Fruit fly (Drosophila melanogaster) whole organism, embryonic: ENCODE results near the gene CG12990.

Experiments
- B-H2 ChIP-seq: fragments of 200-800 bp; sonication (Bioruptor generic); optimal IDR thresholded peaks from 2 replicates; lab custom pipeline; 2018; ENCODE audit warnings: missing biosample characterization, mild to moderate bottlenecking, missing genetic modification characterization
- CG1024 ChIP-seq: fragments of 200-800 bp; sonication (Bioruptor generic); IDR thresholded peaks from 2 replicates; pipeline ENCODE4 v1.3.6; 2022; ENCODE audit warnings: missing biosample characterization, missing genetic modification characterization
- CG10321 ChIP-seq: fragments of 200-800 bp; sonication (Bioruptor generic); IDR thresholded peaks from 2 replicates; pipeline ENCODE4 v1.3.6; 2022; ENCODE audit warnings: missing biosample characterization, missing genetic modification characterization
- CG10979 ChIP-seq: fragments of 200-800 bp; sonication (Bioruptor generic); optimal IDR thresholded peaks from 2 replicates; lab custom pipeline; 2018; ENCODE audit warnings: missing biosample characterization, mild to moderate bottlenecking, missing genetic modification characterization, moderate library complexity
- CG11696 ChIP-seq: fragments of 200-800 bp; sonication (Bioruptor generic); IDR thresholded peaks from 2 replicates; pipeline ENCODE4 v1.3.6; 2022; ENCODE audit warnings: missing biosample characterization, missing genetic modification characterization
- CG12236 ChIP-seq: fragments of 200-800 bp; sonication (Bioruptor generic); optimal IDR thresholded peaks from 2 replicates; lab custom pipeline; 2016; ENCODE audit warnings: missing biosample characterization, missing genetic modification characterization
- CG13287 ChIP-seq: fragments of 200-800 bp; sonication (Bioruptor generic); IDR thresholded peaks from 2 replicates; pipeline ENCODE4 v1.3.6; 2022; ENCODE audit warnings: missing biosample characterization, missing genetic modification characterization; ENCODE audit not compliant: partially characterized antibody
- CG15073 ChIP-seq: fragments of 200-800 bp; sonication (Bioruptor generic); optimal IDR thresholded peaks from 2 replicates; lab custom pipeline; 2016; ENCODE audit warnings: missing biosample characterization, missing genetic modification characterization
- CG17568 ChIP-seq: fragments of 200-800 bp; sonication (Bioruptor generic); optimal IDR thresholded peaks from 2 replicates; lab custom pipeline; 2018; ENCODE audit warnings: missing biosample characterization, mild to moderate bottlenecking, missing genetic modification characterization, moderate library complexity
- CG2129 ChIP-seq: fragments of 200-800 bp; sonication (Bioruptor generic); IDR thresholded peaks from 2 replicates; pipeline ENCODE4 v1.3.6; 2022; ENCODE audit warnings: missing biosample characterization, missing genetic modification characterization; ENCODE audit not compliant: partially characterized antibody
- CG31224 ChIP-seq: fragments of 200-800 bp; sonication (Bioruptor generic); IDR thresholded peaks from 2 replicates; pipeline ENCODE4 v1.3.6; 2022; ENCODE audit warnings: missing biosample characterization, missing genetic modification characterization
- CG32532 ChIP-seq: fragments of 200-800 bp; sonication (Bioruptor generic); IDR thresholded peaks from 2 replicates; pipeline ENCODE4 v1.3.6; 2022; ENCODE audit warnings: missing biosample characterization, missing genetic modification characterization
- CG6689 ChIP-seq: fragments of 200-800 bp; sonication (Bioruptor generic); IDR thresholded peaks from 2 replicates; pipeline ENCODE4 v1.3.6; 2022; ENCODE audit warnings: missing biosample characterization, missing genetic modification characterization
- CG9609 ChIP-seq: fragments of 200-800 bp; sonication (Bioruptor generic); optimal IDR thresholded peaks from 3 replicates; lab custom pipeline; 2016; ENCODE audit warnings: missing biosample characterization, missing genetic modification characterization
- CG9817 ChIP-seq: fragments of 200-800 bp; sonication (Bioruptor generic); optimal IDR thresholded peaks from 2 replicates; lab custom pipeline; 2018; ENCODE audit warnings: missing biosample characterization, mild to moderate bottlenecking, missing genetic modification characterization, moderate library complexity
- Dbx ChIP-seq: fragments of 200-800 bp; sonication (Bioruptor generic); IDR thresholded peaks from 3 replicates; pipeline ENCODE4 v1.3.6; 2022; ENCODE audit warnings: missing biosample characterization, missing genetic modification characterization
- Dip2 ChIP-seq: fragments of 200-800 bp; sonication (Bioruptor generic); IDR thresholded peaks from 2 replicates; pipeline ENCODE4 v1.3.6; 2022; ENCODE audit warnings: missing biosample characterization, missing genetic modification characterization
- Drgx ChIP-seq: fragments of 200-800 bp; sonication (Bioruptor generic); IDR thresholded peaks from 2 replicates; pipeline ENCODE4 v1.3.6; 2022; ENCODE audit warnings: missing biosample characterization, missing genetic modification characterization
- E2f1 ChIP-seq: fragments of 200-800 bp; sonication (Bioruptor generic); IDR thresholded peaks from 2 replicates; pipeline ENCODE4 v1.3.6; 2022; ENCODE audit warnings: missing biosample characterization, missing genetic modification characterization
- Elba2 ChIP-seq: fragments of 200-800 bp; sonication (Bioruptor generic); optimal IDR thresholded peaks from 3 replicates; lab custom pipeline; 2016; ENCODE audit warnings: missing biosample characterization, missing genetic modification characterization
- Ets97D ChIP-seq: fragments of 200-800 bp; sonication (Bioruptor generic); optimal IDR thresholded peaks from 3 replicates; lab custom pipeline; 2016; ENCODE audit warnings: missing biosample characterization, missing genetic modification characterization
- H15 ChIP-seq: fragments of 200-800 bp; sonication (Bioruptor generic); IDR thresholded peaks from 3 replicates; pipeline ENCODE4 v1.3.6; 2022; ENCODE audit warnings: missing biosample characterization, missing genetic modification characterization
- Hey ChIP-seq: fragments of 200-800 bp; sonication (Bioruptor generic); optimal IDR thresholded peaks from 3 replicates; lab custom pipeline; 2018; ENCODE audit warnings: missing biosample characterization, mild to moderate bottlenecking, missing genetic modification characterization
- Hmr ChIP-seq: fragments of 200-800 bp; sonication (Bioruptor generic); optimal IDR thresholded peaks from 3 replicates; lab custom pipeline; 2017; ENCODE audit warnings: mild to moderate bottlenecking, missing biosample characterization, missing genetic modification reagents, missing genetic modification characterization
- Med ChIP-seq: fragments of 200-800 bp; sonication (Bioruptor generic); peaks from one replicate; lab custom pipeline; 2016; ENCODE audit warnings: missing biosample characterization, missing genetic modification characterization, mild to moderate bottlenecking, inconsistent platforms, moderate library complexity
- Nf-YA ChIP-seq: fragments of 200-800 bp; sonication (Bioruptor generic); IDR thresholded peaks from 2 replicates; pipeline ENCODE4 v1.3.6; 2022; ENCODE audit warnings: missing biosample characterization, missing genetic modification characterization
- Optix ChIP-seq: fragments of 200-800 bp; sonication (Bioruptor generic); IDR thresholded peaks from 3 replicates; pipeline ENCODE4 v1.3.6; 2022; ENCODE audit warnings: missing biosample characterization, missing genetic modification characterization
- Sox100B ChIP-seq: fragments of 200-800 bp; sonication (Bioruptor generic); optimal IDR thresholded peaks from 3 replicates; lab custom pipeline; 2018; ENCODE audit warnings: missing biosample characterization, mild to moderate bottlenecking, missing genetic modification characterization
- Sox102F ChIP-seq: fragments of 200-800 bp; sonication (Bioruptor generic); optimal IDR thresholded peaks from 2 replicates; lab custom pipeline; 2018; ENCODE audit warnings: missing biosample characterization, mild to moderate bottlenecking, missing genetic modification characterization, moderate library complexity
- Sry-β ChIP-seq: fragments of 200-800 bp; sonication (Bioruptor generic); optimal IDR thresholded peaks from 2 replicates; lab custom pipeline; 2018; ENCODE audit warnings: missing biosample characterization, mild to moderate bottlenecking, missing genetic modification characterization, moderate library complexity
- YL-1 ChIP-seq: fragments of 200-800 bp; sonication (Bioruptor generic); optimal IDR thresholded peaks from 3 replicates; lab custom pipeline; 2017; ENCODE audit warnings: missing biosample characterization, mild to moderate bottlenecking, missing genetic modification characterization
- ab ChIP-seq: fragments of 200-800 bp; sonication (Bioruptor generic); optimal IDR thresholded peaks from 2 replicates; lab custom pipeline; 2016; ENCODE audit warnings: missing biosample characterization, missing genetic modification characterization
- ac ChIP-seq: fragments of 200-800 bp; sonication (Bioruptor generic); optimal IDR thresholded peaks from 3 replicates; lab custom pipeline; 2017; ENCODE audit warnings: missing biosample characterization, mild to moderate bottlenecking, missing genetic modification characterization
- ase ChIP-seq: fragments of 200-800 bp; sonication (Bioruptor generic); IDR thresholded peaks from 3 replicates; pipeline ENCODE4 v1.3.6; 2022; ENCODE audit warnings: missing biosample characterization, missing genetic modification characterization
- cato ChIP-seq: fragments of 200-800 bp; sonication (Bioruptor generic); optimal IDR thresholded peaks from 2 replicates; lab custom pipeline; 2016; ENCODE audit warnings: missing biosample characterization, missing genetic modification characterization, borderline replicate concordance
- chif ChIP-seq, 2 experiments: fragments of 200-800 bp; sonication (Bioruptor generic); optimal IDR thresholded peaks; 3 replicates each; lab custom pipeline; 2016; ENCODE audit warnings: missing biosample characterization in 2 of 2, missing genetic modification characterization in 2 of 2
- dysf ChIP-seq: fragments of 200-800 bp; sonication (Bioruptor generic); IDR thresholded peaks from 3 replicates; pipeline ENCODE4 v1.3.6; 2022; ENCODE audit warnings: missing biosample characterization, missing genetic modification characterization
- exex ChIP-seq: fragments of 200-800 bp; sonication (Bioruptor generic); optimal IDR thresholded peaks from 4 replicates; lab custom pipeline; 2018; ENCODE audit warnings: missing biosample characterization, mild to moderate bottlenecking, missing genetic modification characterization, moderate library complexity
- grau ChIP-seq: fragments of 200-800 bp; optimal IDR thresholded peaks from 3 replicates; lab custom pipeline; 2019; ENCODE audit warnings: missing biosample characterization, mild to moderate bottlenecking, missing genetic modification characterization, moderate library complexity
- grn ChIP-seq: fragments of 200-800 bp; sonication (Bioruptor generic); optimal IDR thresholded peaks from 3 replicates; lab custom pipeline; 2017; ENCODE audit warnings: missing biosample characterization, missing genetic modification characterization
- lmd ChIP-seq: fragments of 200-800 bp; sonication (Bioruptor generic); IDR thresholded peaks from 2 replicates; pipeline ENCODE4 v1.3.6; 2022; ENCODE audit warnings: missing biosample characterization, missing genetic modification characterization
- mld ChIP-seq: fragments of 200-800 bp; sonication (Bioruptor generic); IDR thresholded peaks from 3 replicates; pipeline ENCODE4 v1.3.6; 2022; ENCODE audit warnings: missing biosample characterization, missing genetic modification characterization; ENCODE audit not compliant: partially characterized antibody
- onecut ChIP-seq: fragments of 200-800 bp; sonication (Bioruptor generic); IDR thresholded peaks from 2 replicates; pipeline ENCODE4 v1.3.6; 2022; ENCODE audit warnings: missing biosample characterization, missing genetic modification characterization
- otp ChIP-seq: fragments of 200-800 bp; sonication (Bioruptor generic); IDR thresholded peaks from 3 replicates; pipeline ENCODE4, ENCODE4 v1.3.6; 2022; ENCODE audit warnings: missing biosample characterization, missing genetic modification characterization
- pnt ChIP-seq: fragments of 200-800 bp; sonication (Bioruptor generic); optimal IDR thresholded peaks from 3 replicates; lab custom pipeline; 2016; ENCODE audit warnings: missing biosample characterization, missing genetic modification characterization
- sens ChIP-seq: fragments of 200-800 bp; sonication (Bioruptor generic); peaks from one replicate; lab custom pipeline; 2016; ENCODE audit warnings: missing biosample characterization, missing genetic modification characterization
- stwl ChIP-seq: fragments of 200-800 bp; sonication (Bioruptor generic); optimal IDR thresholded peaks from 3 replicates; lab custom pipeline; 2018; ENCODE audit warnings: missing biosample characterization, mild to moderate bottlenecking, missing genetic modification characterization, moderate library complexity
- trem ChIP-seq: fragments of 200-800 bp; optimal IDR thresholded peaks from 3 replicates; lab custom pipeline; 2019; ENCODE audit warnings: missing biosample characterization, mild to moderate bottlenecking, missing genetic modification characterization, moderate library complexity
- vvl ChIP-seq: fragments of 200-800 bp; sonication (Bioruptor generic); IDR thresholded peaks from 2 replicates; pipeline ENCODE4 v1.3.6; 2022; ENCODE audit warnings: missing biosample characterization, missing genetic modification characterization
- wdn ChIP-seq: fragments of 200-800 bp; sonication (Bioruptor generic); IDR thresholded peaks from 2 replicates; pipeline ENCODE4 v1.3.6; 2022; ENCODE audit warnings: missing biosample characterization, missing genetic modification characterization

CG12990 gene

dm6 chrX:17697703-17698145 is 26.0 kb upstream of the CG12990 start (continued):
- TF ChIP-seq CG11696 (GFP tag; lab: Robert Waterston, UW): no peak
- TF ChIP-seq CG31224 (GFP tag; lab: Robert Waterston, UW): no peak
- peak; percentile 76 for TF ChIP-seq Dip2 (GFP tag; lab: Robert Waterston, UW)
- TF ChIP-seq CG12236 (GFP tag; lab: Kevin White, UChicago): no peak
- no peak for TF ChIP-seq chif (GFP tag; optimal IDR thresholded peaks at IDR 0.05; lab: Kevin White, UChicago)
- no peak for TF ChIP-seq CG13287 (GFP tag; lab: Robert Waterston, UW)
- TF ChIP-seq otp (GFP tag; lab: Robert Waterston, UW): no peak
- TF ChIP-seq vvl: no peak
- TF ChIP-seq Hey: no peak
- TF ChIP-seq CG6689 (GFP tag; lab: Robert Waterston, UW): no peak
- no peak for TF ChIP-seq trem (tag; lab: Kevin White, UChicago)
- TF ChIP-seq Optix (GFP tag; lab: Robert Waterston, UW): no peak
- TF ChIP-seq stwl (tag; lab: Kevin White, UChicago): peak; percentile 84
- no peak for TF ChIP-seq CG17568 (GFP tag; lab: Kevin White, UChicago)
- peak; percentile 54 for TF ChIP-seq onecut (GFP tag; lab: Robert Waterston, UW)
- TF ChIP-seq CG10979 (tag; lab: Kevin White, UChicago): peak; percentile 97
- TF ChIP-seq YL-1: no peak
- TF ChIP-seq Dbx (GFP tag; lab: Robert Waterston, UW): no peak
- TF ChIP-seq Elba2 (GFP tag; lab: Kevin White, UChicago): peak; percentile 59
- TF ChIP-seq, all 482 proteins: peak for 12

- TF ChIP-seq dysf (GFP tag; lab: Robert Waterston, UW): no peak
- TF ChIP-seq sens: peak; percentile 41
- TF ChIP-seq CG31224 (GFP tag; lab: Robert Waterston, UW): no peak
- peak; percentile 60 for TF ChIP-seq grau (tag; lab: Kevin White, UChicago)
- TF ChIP-seq CG1024: no peak
- no peak for TF ChIP-seq ab (GFP tag; lab: Kevin White, UChicago)
- TF ChIP-seq Sry-β (GFP tag; lab: Kevin White, UChicago): no peak
- TF ChIP-seq CG9817 (tag; lab: Kevin White, UChicago): peak; percentile 4
- no peak for TF ChIP-seq cato (GFP tag; lab: Kevin White, UChicago)
- no peak for TF ChIP-seq CG2129
- no peak for TF ChIP-seq ase
- peak; percentile 19 for TF ChIP-seq Med (GFP tag; lab: Kevin White, UChicago)
- 0 out of 2 replicates have a peak, but pooled peaks have one; percentile 19 for TF ChIP-seq CG32532 (GFP tag; lab: Robert Waterston, UW)
- TF ChIP-seq exex (tag; lab: Kevin White, UChicago): no peak
- no peak for TF ChIP-seq grn (GFP tag; lab: Kevin White, UChicago)
- no peak for TF ChIP-seq B-H2 (GFP tag; lab: Kevin White, UChicago)
- no peak for TF ChIP-seq pnt (GFP tag; lab: Kevin White, UChicago)
- TF ChIP-seq mld (GFP tag; lab: Robert Waterston, UW): no peak
Measured at dm6 chrX:17697266-17697665, 25.6 kb upstream of the CG12990 start.

DNA sequence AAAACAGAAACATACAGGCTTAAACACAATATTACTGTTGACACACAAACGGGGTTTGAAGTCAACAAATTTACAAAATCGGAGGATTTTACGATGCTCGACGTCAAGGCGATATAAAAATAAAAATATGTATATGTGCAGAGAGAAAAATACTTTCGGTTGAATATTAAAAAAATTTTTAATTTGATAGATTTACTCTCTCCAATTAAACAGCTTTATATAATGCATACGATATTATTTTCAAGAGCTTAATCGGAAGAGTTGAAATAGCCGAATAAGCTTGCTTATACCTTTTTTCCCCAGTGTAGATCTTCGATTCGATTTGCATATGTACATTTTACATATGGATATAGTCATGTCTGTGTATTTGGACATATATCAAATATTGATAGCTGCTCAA is 24.9 kb upstream of the CG12990 start:
- TF ChIP-seq lmd (GFP tag; lab: Robert Waterston, UW): peak; percentile 55; the same call in 1 of the 2 replicates
- TF ChIP-seq Ets97D (GFP tag; lab: Kevin White, UChicago): no peak
- no peak for TF ChIP-seq CG15073 (GFP tag; lab: Kevin White, UChicago)
- 0 out of 2 replicates have a peak, but pooled peaks have one; percentile 12 for TF ChIP-seq Drgx
- no peak for TF ChIP-seq ac (GFP tag; lab: Kevin White, UChicago)
- TF ChIP-seq Sox100B (GFP tag; lab: Kevin White, UChicago): peak; percentile 0
- peak; percentile 50; the same call in 1 of the 3 replicates for TF ChIP-seq H15 (GFP tag; lab: Robert Waterston, UW)
- no peak for TF ChIP-seq Nf-YA (GFP tag; lab: Robert Waterston, UW)
- peak; percentile 15 for TF ChIP-seq CG9609 (GFP tag; lab: Kevin White, UChicago)
- TF ChIP-seq Hmr (GFP tag; lab: Kevin White, UChicago): peak; percentile 66
- peak; percentile 70 for TF ChIP-seq Sox102F (GFP tag; lab: Kevin White, UChicago)
- TF ChIP-seq E2f1 (GFP tag; lab: Robert Waterston, UW): peak; percentile 23; the same call in 1 of the 2 replicates
- peak; percentile 63 for TF ChIP-seq wdn
- TF ChIP-seq CG6689 (GFP tag; lab: Robert Waterston, UW): peak; percentile 62
- TF ChIP-seq Elba2 (GFP tag; lab: Kevin White, UChicago): no peak
- TF ChIP-seq CG10321 (GFP tag; lab: Robert Waterston, UW): peak; percentile 49; the same call in 1 of the 2 replicates
